Worm (Caenorhabditis elegans) whole organism, L4 larva: Measurements from ENCODE around the gene pgp-14.

Experiments
- D1046.2 ChIP-seq: fragments of 200-800 bp; sonication (Bioruptor generic); IDR thresholded peaks from 2 replicates; pipeline ENCODE4 v1.3.6; 2022; ENCODE audit warnings: missing genetic modification characterization, missing compliant biosample characterization
- F37D6.2 ChIP-seq: sonication (generic microtip); optimal IDR thresholded peaks from 2 replicates; lab custom pipeline; 2016; ENCODE audit warnings: mild to moderate bottlenecking, missing genetic modification characterization, missing compliant biosample characterization
- F44E2.7 ChIP-seq: fragments of 200-800 bp; sonication (Bioruptor generic); IDR thresholded peaks from 2 replicates; pipeline ENCODE4 v2.1.2; 2022; ENCODE audit warnings: missing genetic modification characterization, missing compliant biosample characterization
- R02D3.7 ChIP-seq: fragments of 150-350 bp; sonication (generic microtip); optimal IDR thresholded peaks from 3 replicates; lab custom pipeline; 2014; ENCODE audit warnings: missing biosample characterization, missing genetic modification characterization
- Y105C5A.15 ChIP-seq: fragments of 200-800 bp; sonication (Bioruptor generic); IDR thresholded peaks from 2 replicates; pipeline ENCODE4 v1.3.6; 2022; ENCODE audit warnings: missing genetic modification characterization, missing compliant biosample characterization
- ZK337.2 ChIP-seq: fragments of 200-800 bp; sonication (Bioruptor generic); IDR thresholded peaks from 2 replicates; pipeline ENCODE4 v1.3.6; 2022; ENCODE audit warnings: missing genetic modification reagents, missing genetic modification characterization, missing compliant biosample characterization
- aha-1 ChIP-seq: fragments of 150-350 bp; peaks from one replicate; lab custom pipeline; 2014; ENCODE audit warnings: missing biosample characterization, missing genetic modification characterization
- ama-1 ChIP-seq: fragments of 150-350 bp; optimal IDR thresholded peaks from 2 replicates; lab custom pipeline; 2014; ENCODE audit warnings: inconsistent platforms, mixed read lengths
- ceh-32 ChIP-seq: sonication (generic microtip); optimal IDR thresholded peaks from 2 replicates; lab custom pipeline; 2016; ENCODE audit warnings: mild to moderate bottlenecking, missing genetic modification characterization, missing compliant biosample characterization; ENCODE audit not compliant: poor library complexity
- daf-16 ChIP-seq, 3 experiments: sonication (generic microtip); optimal IDR thresholded peaks; 2 replicates each; lab custom pipeline; 2016 to 2017; ENCODE audit warnings: missing genetic modification characterization in 3 of 3, missing genetic modification reagents in 3 of 3, mild to moderate bottlenecking in 2 of 3, missing compliant biosample characterization in 2 of 3, missing biosample characterization in 1 of 3, moderate library complexity in 1 of 3
- daf-8 ChIP-seq: fragments of 200-800 bp; sonication (Bioruptor generic); IDR thresholded peaks from 2 replicates; pipeline ENCODE4 v1.3.6; 2022; ENCODE audit warnings: missing genetic modification characterization, missing compliant biosample characterization
- dmd-6 ChIP-seq: fragments of 200-800 bp; sonication (Bioruptor generic); IDR thresholded peaks from 2 replicates; pipeline ENCODE4 v1.3.6; 2022; ENCODE audit warnings: missing genetic modification reagents, missing genetic modification characterization, missing compliant biosample characterization
- dmd-9 ChIP-seq: fragments of 200-800 bp; sonication (Bioruptor generic); IDR thresholded peaks from 2 replicates; pipeline ENCODE4 v1.3.6; 2022; ENCODE audit warnings: missing genetic modification reagents, missing genetic modification characterization, missing compliant biosample characterization
- duxl-1 ChIP-seq: sonication (generic microtip); optimal IDR thresholded peaks from 2 replicates; lab custom pipeline; 2016; ENCODE audit warnings: mild to moderate bottlenecking, missing genetic modification characterization, moderate library complexity, missing compliant biosample characterization; ENCODE audit not compliant: poor library complexity
- dve-1 ChIP-seq: sonication (generic microtip); optimal IDR thresholded peaks from 2 replicates; lab custom pipeline; 2017; ENCODE audit warnings: antibody characterized with exemption, mild to moderate bottlenecking, missing genetic modification characterization, missing compliant biosample characterization; ENCODE audit not compliant: insufficient read depth
- egl-43 ChIP-seq: fragments of 200-800 bp; sonication (Bioruptor generic); IDR thresholded peaks from 2 replicates; pipeline ENCODE4 v1.3.6; 2022; ENCODE audit warnings: missing genetic modification reagents, missing genetic modification characterization, missing compliant biosample characterization
- hlh-11 ChIP-seq: fragments of 200-800 bp; sonication (Bioruptor generic); optimal IDR thresholded peaks from 2 replicates; lab custom pipeline; 2018; ENCODE audit warnings: mild to moderate bottlenecking, missing genetic modification characterization, missing compliant biosample characterization
- hlh-30 ChIP-seq: sonication (generic microtip); optimal IDR thresholded peaks from 2 replicates; lab custom pipeline; 2017; ENCODE audit warnings: antibody characterized with exemption, mild to moderate bottlenecking, missing genetic modification characterization, missing compliant biosample characterization; ENCODE audit not compliant: insufficient read depth
- lim-7 ChIP-seq: fragments of 200-800 bp; sonication (Bioruptor generic); IDR thresholded peaks from 2 replicates; pipeline ENCODE4 v1.3.6; 2022; ENCODE audit warnings: missing genetic modification characterization, missing compliant biosample characterization
- lir-3 ChIP-seq: sonication (generic microtip); optimal IDR thresholded peaks from 2 replicates; lab custom pipeline; 2016; ENCODE audit warnings: mild to moderate bottlenecking, missing genetic modification characterization, missing compliant biosample characterization
- mdt-29 ChIP-seq: fragments of 200-800 bp; sonication (Bioruptor generic); IDR thresholded peaks from 2 replicates; pipeline ENCODE4 v1.3.6; 2022; ENCODE audit warnings: missing genetic modification reagents, missing genetic modification characterization, missing compliant biosample characterization
- mes-2 ChIP-seq: sonication (generic microtip); optimal IDR thresholded peaks from 2 replicates; lab custom pipeline; 2016; ENCODE audit warnings: missing genotype, mild to moderate bottlenecking, missing genetic modification characterization, missing compliant biosample characterization; ENCODE audit not compliant: poor library complexity, severe bottlenecking
- mxl-3 ChIP-seq: fragments of 200-800 bp; sonication (Bioruptor generic); optimal IDR thresholded peaks from 2 replicates; lab custom pipeline; 2018; ENCODE audit warnings: mild to moderate bottlenecking, missing genetic modification characterization, missing compliant biosample characterization
- nhr-111 ChIP-seq: fragments of 200-800 bp; sonication (Bioruptor generic); optimal IDR thresholded peaks from 2 replicates; lab custom pipeline; 2018; ENCODE audit warnings: mild to moderate bottlenecking, missing genetic modification characterization, missing compliant biosample characterization
- nhr-237 ChIP-seq: sonication (generic microtip); optimal IDR thresholded peaks from 2 replicates; lab custom pipeline; 2017; ENCODE audit warnings: missing biosample characterization, missing genetic modification characterization
- nhr-28 ChIP-seq: fragments of 150-350 bp; optimal IDR thresholded peaks from 2 replicates; lab custom pipeline; 2014; ENCODE audit warnings: missing biosample characterization, missing genetic modification characterization
- nhr-77 ChIP-seq: fragments of 150-350 bp; optimal IDR thresholded peaks from 2 replicates; lab custom pipeline; 2014; ENCODE audit warnings: missing biosample characterization, missing genetic modification characterization
- php-3 ChIP-seq: fragments of 200-800 bp; sonication (Bioruptor generic); IDR thresholded peaks from 2 replicates; pipeline ENCODE4 v1.3.6; 2022; ENCODE audit warnings: missing genetic modification reagents, missing genetic modification characterization, missing compliant biosample characterization
- rbr-2 ChIP-seq: sonication (generic microtip); optimal IDR thresholded peaks from 2 replicates; lab custom pipeline; 2016; ENCODE audit warnings: missing genotype, missing genetic modification characterization, missing compliant biosample characterization
- sdz-12 ChIP-seq: fragments of 200-800 bp; sonication (Bioruptor generic); optimal IDR thresholded peaks from 2 replicates; lab custom pipeline; 2018; ENCODE audit warnings: mild to moderate bottlenecking, missing genetic modification characterization, missing compliant biosample characterization
- snpc-4 ChIP-seq: fragments of 150-350 bp; optimal IDR thresholded peaks from 2 replicates; lab custom pipeline; 2014; ENCODE audit warnings: missing biosample characterization, missing genetic modification characterization
- tra-1 ChIP-seq: fragments of 200-800 bp; sonication (Bioruptor generic); IDR thresholded peaks from 2 replicates; pipeline ENCODE4 v1.3.6; 2022; ENCODE audit warnings: missing genetic modification reagents, missing genetic modification characterization, missing compliant biosample characterization
- unc-62 ChIP-seq, 3 experiments: fragments of 150-350 bp in 1 of 3; sonication (generic microtip); optimal IDR thresholded peaks in 2 of 3; peaks in 1 of 3; 1 replicate in 1 of 3; 2 replicates in 2 of 3; lab custom pipeline; 2014 to 2017; ENCODE audit warnings: missing biosample characterization in 3 of 3, missing genetic modification characterization in 3 of 3, missing genetic modification reagents in 3 of 3, missing genotype in 1 of 3
- ztf-11 ChIP-seq: fragments of 150-350 bp; optimal IDR thresholded peaks from 2 replicates; lab custom pipeline; 2014; ENCODE audit warnings: missing biosample characterization, missing genetic modification characterization

pgp-14 gene

DNA sequence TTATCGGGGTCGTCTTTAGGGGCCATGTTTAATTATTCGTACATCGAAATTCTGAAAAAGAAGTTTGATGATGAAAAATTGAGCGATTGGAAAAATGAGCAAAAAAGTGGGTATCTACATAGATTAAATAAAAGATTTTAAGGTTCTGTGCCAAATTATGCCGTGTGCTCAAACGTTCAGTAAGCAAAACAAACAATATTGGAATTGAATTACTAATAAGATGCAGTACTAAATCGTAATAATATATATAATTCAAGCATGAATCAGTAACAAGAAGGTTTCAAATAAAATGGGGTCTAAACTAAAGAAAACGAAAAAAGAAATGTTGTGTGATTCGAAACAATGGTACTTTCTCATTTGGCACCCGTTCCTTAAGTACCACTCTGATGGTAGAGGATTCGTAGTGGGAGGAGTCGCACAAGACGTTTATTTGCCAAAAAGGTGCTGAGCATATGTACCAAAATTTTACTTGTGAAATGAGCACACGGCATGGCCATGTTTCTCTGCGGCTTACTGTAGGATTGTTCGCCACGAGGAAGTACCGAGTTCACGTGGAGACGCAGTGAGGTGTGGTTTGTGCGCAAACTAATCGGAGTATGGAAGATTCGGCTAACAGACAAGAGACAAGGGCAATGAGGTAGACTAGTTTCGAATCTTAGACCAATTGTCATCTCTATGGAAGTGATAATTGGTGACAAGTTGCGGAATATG is at the start of gene pgp-14:
Gene pgp-14 (minus strand): TSS at position 51 of the 711 bp plus-strand sequence.
- TF ChIP-seq egl-43 (GFP tag; lab: Robert Waterston, UW) (0 out of 2 replicates have a peak, but pooled peaks have one; percentile 27), dve-1 (tag; lab: Kevin White, UChicago) (no peak)

DNA sequence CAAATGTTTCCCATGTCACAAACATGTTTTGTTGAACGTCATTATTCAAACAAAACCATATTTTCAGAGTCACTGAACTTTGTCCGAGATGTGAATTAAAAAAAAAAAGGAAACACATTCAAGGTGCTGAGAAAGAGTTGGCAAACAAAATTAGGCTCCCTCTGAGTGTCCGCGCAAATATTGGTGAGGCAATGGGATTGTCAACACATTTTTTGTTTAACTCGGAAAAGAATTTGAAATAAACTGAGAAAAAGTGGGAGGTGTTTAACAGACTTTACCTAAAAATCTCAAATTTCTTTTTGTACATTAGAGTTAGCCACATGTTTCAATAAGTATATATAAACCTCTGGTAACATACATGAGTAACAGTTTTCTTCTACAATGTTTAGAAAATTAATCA is 44.4 kb upstream of the pgp-14 start, which contains the start of gene abf-6:
Gene abf-6 (plus strand): TSS at position 323 of the 400 bp plus-strand sequence.
- TF ChIP-seq sdz-12 (GFP tag; lab: Kevin White, UChicago) (no peak), dmd-6 (GFP tag; lab: Robert Waterston, UW) (no peak), mes-2 (tag; lab: Kevin White, UChicago) (no peak), dmd-9 (GFP tag; lab: Robert Waterston, UW) (no peak), D1046.2 (GFP tag; lab: Robert Waterston, UW) (no peak), nhr-237 (tag; lab: Kevin White, UChicago) (no peak), R02D3.7 (no peak)

DNA sequence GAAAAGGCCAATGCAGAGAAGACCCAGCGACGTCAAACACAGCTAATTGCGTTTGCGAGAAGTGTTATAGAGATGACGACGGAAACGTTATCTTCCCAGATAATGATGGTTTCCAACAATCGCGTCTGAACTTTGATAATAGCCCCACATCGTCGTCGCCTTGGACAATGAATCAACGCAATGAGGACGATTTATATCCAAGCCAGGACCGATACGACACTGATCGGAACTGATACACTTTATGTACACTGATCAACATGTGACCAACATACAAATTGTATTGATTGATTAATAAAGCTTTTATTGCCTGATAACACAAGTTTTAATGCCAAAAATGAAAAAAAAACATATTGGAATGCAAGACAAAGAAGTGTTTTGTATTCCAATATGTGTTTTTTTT is 43.7 kb upstream of the pgp-14 start:
- TF ChIP-seq ama-1: no peak
- TF ChIP-seq hlh-11 (tag; lab: Kevin White, UChicago): peak; percentile 1

DNA sequence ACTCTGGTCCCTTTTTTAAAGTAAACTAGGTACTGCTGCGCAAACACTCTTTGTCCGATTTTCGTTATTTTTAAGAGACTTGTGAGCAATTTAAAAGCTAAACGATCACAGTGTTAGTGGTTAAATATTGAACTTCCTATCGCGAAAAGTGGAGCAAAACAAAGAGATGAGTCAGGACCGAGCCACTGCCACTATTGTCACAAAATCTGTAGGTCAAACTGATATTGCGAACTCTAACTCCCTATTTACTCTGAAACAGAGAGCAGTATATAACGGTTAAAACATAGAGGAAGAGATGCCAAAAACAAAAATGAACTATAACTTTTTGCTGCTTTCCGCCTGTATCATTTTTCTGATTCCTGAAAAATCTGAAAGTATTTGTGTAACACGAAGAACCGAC is 43.2 kb upstream of the pgp-14 start, which contains the start of gene abf-5:
Gene abf-5 (plus strand): TSS at position 301 of the 400 bp plus-strand sequence.
- no peak for TF ChIP-seq rbr-2 (tag; lab: Kevin White, UChicago)
- TF ChIP-seq ZK337.2: no peak
- TF ChIP-seq aha-1: no peak
- no peak for TF ChIP-seq snpc-4

DNA sequence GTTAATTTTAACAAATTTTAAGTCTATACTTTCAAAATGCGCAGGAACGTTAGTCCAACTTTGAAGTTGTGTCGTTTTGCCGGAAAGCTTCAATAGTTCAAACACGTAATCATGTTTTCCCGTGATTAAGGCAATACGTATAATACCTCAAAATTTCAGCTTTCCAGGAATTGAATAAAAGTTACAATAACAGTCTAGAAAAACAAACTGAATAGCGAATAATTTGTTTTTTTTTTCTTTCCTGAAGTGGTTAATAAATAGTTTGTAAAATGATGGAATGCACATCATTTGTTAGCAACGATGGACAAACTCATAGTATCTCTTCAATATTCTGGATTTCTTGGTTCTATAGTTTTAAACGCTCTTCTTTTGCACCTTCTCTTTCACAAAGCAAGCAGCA is 40.7 kb upstream of the pgp-14 start, which contains the start of gene str-123:
Gene str-123 (plus strand): TSS at position 301 of the 400 bp plus-strand sequence.
- no peak for TF ChIP-seq unc-62 (GFP tag; optimal IDR thresholded peaks at IDR 0.05 in 1 of 2; lab: Kevin White, UChicago)
- no peak for TF ChIP-seq unc-62 (tag; optimal IDR thresholded peaks at IDR 0.05; lab: Kevin White, UChicago)
- TF ChIP-seq ztf-11 (tag; lab: Kevin White, UChicago): no peak
- TF ChIP-seq R02D3.7: no peak
- no peak for TF ChIP-seq F37D6.2 (tag; lab: Kevin White, UChicago)

DNA sequence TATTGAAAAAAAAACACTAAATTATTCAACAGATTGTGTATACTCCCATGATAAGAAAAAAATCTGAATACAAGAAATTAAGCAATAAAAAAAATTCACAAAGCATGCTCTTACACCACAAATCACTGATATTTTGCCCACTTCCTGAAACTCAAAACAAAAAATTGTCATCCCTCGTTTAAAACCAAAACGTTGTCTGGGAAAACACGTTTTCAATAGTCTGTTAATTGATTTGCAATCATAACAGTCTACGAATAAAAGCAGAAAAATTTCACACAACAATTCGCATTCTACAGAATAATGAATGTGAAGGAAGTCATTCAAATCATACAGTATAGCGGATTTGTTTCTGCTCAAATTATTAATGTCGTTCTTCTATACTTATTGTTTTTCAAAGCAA is 38.2 kb upstream of the pgp-14 start, which contains the start of gene str-124:
Gene str-124 (plus strand): TSS at position 301 of the 400 bp plus-strand sequence.
- TF ChIP-seq lir-3 (tag; lab: Kevin White, UChicago) (no peak), php-3 (GFP tag; lab: Robert Waterston, UW) (no peak), mdt-29 (GFP tag; lab: Robert Waterston, UW) (no peak), F44E2.7 (GFP tag; lab: Robert Waterston, UW) (no peak), lim-7 (no peak), daf-8 (no peak), hlh-30 (tag; lab: Kevin White, UChicago) (no peak)

DNA sequence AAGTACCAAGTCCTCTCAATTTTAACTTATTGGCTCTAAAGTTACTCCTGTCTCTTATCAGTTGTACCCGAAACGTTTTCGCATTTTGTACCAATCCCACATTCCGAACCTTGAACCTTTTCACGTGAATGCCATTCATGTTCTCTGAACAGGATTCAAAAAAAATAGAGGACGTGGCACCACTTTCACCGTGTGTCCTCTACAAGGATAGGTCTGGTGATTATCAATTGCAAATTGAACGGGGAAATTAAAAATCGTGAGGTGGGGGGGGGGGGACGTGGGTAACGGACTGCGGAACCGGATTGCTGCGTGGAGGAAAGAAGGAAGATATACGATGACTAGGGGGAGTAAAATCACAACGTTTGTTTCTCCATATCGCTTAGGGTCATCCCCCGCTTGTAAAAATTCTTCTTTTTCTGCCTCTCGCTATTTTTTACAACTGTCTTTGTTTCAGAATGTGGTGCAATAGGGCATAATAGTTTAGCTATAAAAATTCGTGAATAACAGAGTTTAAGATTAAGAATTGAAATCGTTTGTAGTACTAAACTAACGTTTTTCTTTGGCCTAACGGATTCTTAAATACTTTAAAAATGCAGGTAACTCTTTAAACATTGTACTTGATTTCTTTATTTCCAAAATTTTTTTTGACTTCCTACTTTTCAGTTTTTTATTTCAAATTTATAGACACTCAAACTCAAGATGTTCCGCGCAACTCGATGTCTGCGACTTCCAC is 32.5 kb upstream of the pgp-14 start, which contains the start of gene alh-13:
Gene alh-13 (plus strand): TSS at position 683 of the 733 bp plus-strand sequence.
- TF ChIP-seq tra-1 (GFP tag; lab: Robert Waterston, UW): 0 out of 2 replicates have a peak, but pooled peaks have one; percentile 19
- peak; percentile 70 for TF ChIP-seq hlh-30 (tag; lab: Kevin White, UChicago)
- no peak for TF ChIP-seq php-3 (GFP tag; lab: Robert Waterston, UW)
- no peak for TF ChIP-seq ceh-32
- no peak for TF ChIP-seq nhr-237 (tag; lab: Kevin White, UChicago)
- no peak for TF ChIP-seq nhr-111
- TF ChIP-seq mxl-3 (GFP tag; lab: Kevin White, UChicago): peak; percentile 77
- TF ChIP-seq aha-1: no peak
- TF ChIP-seq nhr-28 (tag; lab: Kevin White, UChicago): peak; percentile 64
- TF ChIP-seq daf-16 (GFP tag; optimal IDR thresholded peaks at IDR 0.05; lab: Kevin White, UChicago): no peak
- no peak for TF ChIP-seq daf-16 (tag; optimal IDR thresholded peaks at IDR 0.05; lab: Kevin White, UChicago)
- no peak for TF ChIP-seq nhr-77 (tag; lab: Kevin White, UChicago)
- no peak for TF ChIP-seq ama-1
- TF ChIP-seq F37D6.2 (tag; lab: Kevin White, UChicago): no peak
- TF ChIP-seq dve-1 (tag; lab: Kevin White, UChicago): peak; percentile 42
- no peak for TF ChIP-seq Y105C5A.15
- TF ChIP-seq duxl-1 (tag; lab: Kevin White, UChicago): no peak
